Fruit fly (Drosophila melanogaster): Measurements from ENCODE around the gene CG9444.

The CG9444 gene

DNA sequence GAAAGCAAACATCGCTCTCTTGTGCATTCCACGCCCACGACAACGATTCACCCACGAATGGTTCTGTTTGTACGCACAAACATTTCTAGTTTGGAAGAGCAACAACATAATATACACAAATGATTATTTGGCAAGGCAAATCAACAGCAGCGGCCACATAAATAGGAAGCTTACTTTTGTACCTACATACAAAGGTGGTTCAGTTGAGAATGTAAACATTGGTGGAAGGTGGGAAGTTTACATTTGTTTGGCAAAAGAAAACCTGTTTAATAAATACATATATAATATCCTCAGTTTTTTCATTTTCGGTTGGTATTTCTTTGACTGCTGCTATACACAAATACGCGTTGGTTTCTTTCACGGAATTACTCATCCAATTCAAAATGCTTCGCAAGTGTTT lies 18.5 kb upstream of the CG9444 start (continued):
- TF ChIP-seq CG31627 (GFP tag; optimal IDR thresholded peaks at IDR 0.05) (peak; percentile 66), ss (GFP tag; optimal IDR thresholded peaks at IDR 0.05) (no peak), CG32006 (GFP tag; optimal IDR thresholded peaks at IDR 0.05) (peak; percentile 78), CG6792 (GFP tag; optimal IDR thresholded peaks at IDR 0.05) (peak; percentile 35), achi (GFP tag; optimal IDR thresholded peaks at IDR 0.05) (peak; percentile 59), dac (GFP tag; optimal IDR thresholded peaks at IDR 0.05) (peak; percentile 34), Hr4 (GFP tag; optimal IDR thresholded peaks at IDR 0.05) (peak; percentile 83), CG6854 (GFP tag; optimal IDR thresholded peaks at IDR 0.05) (no peak), CG10631 (GFP tag; optimal IDR thresholded peaks at IDR 0.05) (peak; percentile 51), spab (GFP tag; optimal IDR thresholded peaks at IDR 0.05) (no peak)

DNA sequence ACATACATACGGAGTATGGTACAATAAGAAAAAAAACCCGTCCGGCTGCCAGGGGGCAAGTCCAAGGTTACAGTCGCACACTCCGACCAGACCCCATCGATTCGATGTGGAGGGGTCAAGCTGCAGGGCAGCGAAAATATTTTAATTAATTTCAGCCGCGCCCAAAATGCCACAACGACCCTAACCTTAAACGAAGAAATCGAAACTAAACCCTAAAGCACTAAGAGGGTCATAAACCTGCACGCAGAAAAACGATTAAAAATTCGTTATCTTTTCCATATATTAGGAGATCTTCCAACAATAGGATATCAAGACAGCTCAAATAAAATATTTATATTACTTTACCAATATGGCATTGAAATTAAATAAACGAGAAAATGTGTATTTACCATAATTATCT lies 17.8 kb upstream of the CG9444 start:
- no peak for TF ChIP-seq Gug (GFP tag; IDR thresholded peaks at IDR 0.05)
- TF ChIP-seq Sox102F (GFP tag; optimal IDR thresholded peaks at IDR 0.05): peak; percentile 13
- peak; percentile 17 for TF ChIP-seq Smox (GFP tag; optimal IDR thresholded peaks at IDR 0.05)
- TF ChIP-seq esn (GFP tag; optimal IDR thresholded peaks at IDR 0.05): peak; percentile 35
- TF ChIP-seq pdm3 (GFP tag; optimal IDR thresholded peaks at IDR 0.05): peak; percentile 27
- peak; percentile 18 for TF ChIP-seq lz (GFP tag; optimal IDR thresholded peaks at IDR 0.05)
- peak; percentile 15 for TF ChIP-seq CG31627 (GFP tag; optimal IDR thresholded peaks at IDR 0.05)
- peak; percentile 11 for TF ChIP-seq Hr39 (GFP tag; optimal IDR thresholded peaks at IDR 0.05)
- no peak for TF ChIP-seq CG4318 (GFP tag; optimal IDR thresholded peaks at IDR 0.05)
- no peak for TF ChIP-seq Eip75B (GFP tag; optimal IDR thresholded peaks at IDR 0.05)
- peak; percentile 10 for TF ChIP-seq Sox15 (GFP tag; optimal IDR thresholded peaks at IDR 0.05)
- peak; percentile 2 for TF ChIP-seq acj6 (GFP tag; optimal IDR thresholded peaks at IDR 0.05)
- peak; percentile 4 for TF ChIP-seq Hr4 (GFP tag; optimal IDR thresholded peaks at IDR 0.05)
- TF ChIP-seq salr (GFP tag; optimal IDR thresholded peaks at IDR 0.05): no peak
- peak; percentile 42 for TF ChIP-seq Met (GFP tag; optimal IDR thresholded peaks at IDR 0.05)
- TF ChIP-seq svp (GFP tag): peak; percentile 78
- TF ChIP-seq Eip78C (GFP tag): peak; percentile 74

DNA sequence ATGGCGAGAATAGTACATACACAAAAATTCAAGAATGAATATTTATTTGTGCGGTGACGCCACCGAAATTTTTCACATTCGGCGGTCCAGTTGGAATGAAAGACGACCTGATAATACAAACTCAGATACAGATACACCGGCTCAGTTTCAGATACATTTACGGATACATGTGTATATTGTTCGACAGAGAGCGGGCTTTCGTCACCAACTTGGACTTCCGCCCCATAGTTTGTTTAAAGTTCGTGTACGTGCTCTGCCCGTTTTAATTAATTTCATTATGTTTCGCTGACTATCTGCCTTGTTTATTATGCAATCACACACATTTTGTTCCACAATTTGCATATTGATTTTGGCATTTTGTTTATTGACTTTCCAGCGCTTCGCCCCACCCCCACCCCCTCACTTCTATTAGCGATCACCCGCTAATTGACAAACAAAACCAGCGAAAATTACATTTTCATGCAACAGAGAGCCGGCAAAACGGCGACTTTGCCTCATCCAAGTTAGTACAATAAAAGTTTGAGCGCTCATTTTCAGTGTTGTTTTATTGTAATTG lies 17.2 kb upstream of the CG9444 start:
- TF ChIP-seq ss (GFP tag; optimal IDR thresholded peaks at IDR 0.05): no peak
- TF ChIP-seq cyc (GFP tag; optimal IDR thresholded peaks at IDR 0.05): no peak
- no peak for TF ChIP-seq Sox15 (GFP tag; optimal IDR thresholded peaks at IDR 0.05)
- no peak for TF ChIP-seq Blimp-1 (GFP tag; optimal IDR thresholded peaks at IDR 0.05)
- TF ChIP-seq pdm3 (GFP tag; optimal IDR thresholded peaks at IDR 0.05): no peak
- no peak for TF ChIP-seq svp (GFP tag)
- TF ChIP-seq net (GFP tag; optimal IDR thresholded peaks at IDR 0.05): no peak
- TF ChIP-seq CG3032 (tag; optimal IDR thresholded peaks at IDR 0.05): no peak
- TF ChIP-seq fkh (GFP tag; optimal IDR thresholded peaks at IDR 0.05): peak; percentile 94
- TF ChIP-seq CG16779 (tag; optimal IDR thresholded peaks at IDR 0.05): no peak
- peak; percentile 49 for TF ChIP-seq Eip78C (GFP tag)
- TF ChIP-seq dac (GFP tag; optimal IDR thresholded peaks at IDR 0.05): no peak
- no peak for TF ChIP-seq Ets21C (GFP tag; optimal IDR thresholded peaks at IDR 0.05)
- TF ChIP-seq vri (GFP tag; optimal IDR thresholded peaks at IDR 0.05): peak; percentile 30
- no peak for TF ChIP-seq salr (GFP tag; optimal IDR thresholded peaks at IDR 0.05)
- TF ChIP-seq esn (GFP tag; optimal IDR thresholded peaks at IDR 0.05): no peak
- TF ChIP-seq acj6 (GFP tag; optimal IDR thresholded peaks at IDR 0.05): no peak
- TF ChIP-seq Met (GFP tag; optimal IDR thresholded peaks at IDR 0.05): peak; percentile 3
- no peak for TF ChIP-seq dsx (GFP tag; optimal IDR thresholded peaks at IDR 0.05; ENCODE audit: poor library complexity, severe bottlenecking)

DNA sequence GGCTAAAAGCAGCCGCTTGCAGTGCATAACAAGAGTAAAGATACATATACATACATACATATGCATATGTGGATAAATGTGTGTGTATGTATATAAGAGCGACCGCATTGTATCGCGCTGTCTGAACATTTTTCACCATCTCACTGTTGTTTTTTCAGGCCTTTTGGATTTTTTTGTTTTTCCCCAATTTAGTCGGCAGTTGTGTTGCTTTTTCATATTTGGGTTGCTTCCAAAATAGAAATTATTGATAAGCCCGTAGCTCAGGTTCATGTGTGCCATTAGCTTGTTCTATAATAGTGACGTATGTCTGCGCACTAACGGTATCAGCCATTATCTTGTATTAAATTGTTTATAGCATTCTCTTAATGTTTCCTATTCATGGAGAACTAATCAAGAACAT lies 16.4 kb upstream of the CG9444 start:
- no peak for TF ChIP-seq CG6163 (GFP tag; IDR thresholded peaks at IDR 0.05)
- peak; percentile 21 for TF ChIP-seq vri (GFP tag; optimal IDR thresholded peaks at IDR 0.05)
